Worm (Caenorhabditis elegans) whole organism, L4 larva: ENCODE data around the gene mpz-1.

ENCODE experiments used
- fkh-10 ChIP-seq: fragments of 150-350 bp; optimal IDR thresholded peaks from 2 replicates; lab custom pipeline; 2014; ENCODE audit warnings: missing biosample characterization, missing genetic modification reagents, missing genetic modification characterization
- mdl-1 ChIP-seq, 2 experiments: fragments of 150-350 bp in 1 of 2; sonication (generic microtip) in 1 of 2; optimal IDR thresholded peaks; 2 replicates each; lab custom pipeline; 2014 to 2017; ENCODE audit warnings: missing biosample characterization in 2 of 2, missing genetic modification characterization in 2 of 2

ce11 chrII:10805437-10805836, 27.5 kb upstream of the mpz-1 start, which contains the start of gene ceh-62:
- TF ChIP-seq mdl-1 (tag; optimal IDR thresholded peaks at IDR 0.05; lab: Kevin White, UChicago) (no peak), fkh-10 (GFP tag; lab: Kevin White, UChicago) (no peak)
